Worm (Caenorhabditis elegans) whole organism, midembryonic: Measurements from ENCODE around the gene F29B9.5.

Experiments used
- T22C8.4 ChIP-seq: fragments of 200-800 bp; sonication (Bioruptor generic); IDR thresholded peaks from 2 replicates; pipeline ENCODE4 v1.3.6; 2022; ENCODE audit warnings: missing genetic modification characterization, missing compliant biosample characterization
- cog-1 ChIP-seq: sonication (generic microtip); optimal IDR thresholded peaks from 2 replicates; lab custom pipeline; 2016; ENCODE audit warnings: missing genetic modification characterization, missing compliant biosample characterization
- flt-1 ChIP-seq: fragments of 200-800 bp; sonication (Bioruptor generic); IDR thresholded peaks from 2 replicates; pipeline ENCODE4 v1.3.6; 2022; ENCODE audit warnings: missing genetic modification characterization, missing compliant biosample characterization
- klf-2 ChIP-seq: fragments of 200-800 bp; sonication (Bioruptor generic); conservative IDR thresholded peaks from 2 replicates; pipeline ENCODE4 v1.3.6; 2022; ENCODE audit warnings: missing genetic modification reagents, missing genetic modification characterization, missing compliant biosample characterization
- med-1 ChIP-seq: sonication (generic microtip); optimal IDR thresholded peaks from 2 replicates; lab custom pipeline; 2017; ENCODE audit warnings: missing genetic modification characterization, mild to moderate bottlenecking, missing compliant biosample characterization, antibody characterized with exemption, missing genetic modification reagents; ENCODE audit not compliant: insufficient read depth
- ref-1 ChIP-seq: fragments of 200-800 bp; sonication (Bioruptor generic); conservative IDR thresholded peaks from 2 replicates; pipeline ENCODE4 v1.3.6; 2022; ENCODE audit warnings: missing genetic modification reagents, missing genetic modification characterization, missing compliant biosample characterization
- tab-1 ChIP-seq: fragments of 200-800 bp; sonication (Bioruptor generic); IDR thresholded peaks from 2 replicates; pipeline ENCODE4 v1.3.6; 2022; ENCODE audit warnings: missing genetic modification characterization, missing compliant biosample characterization
- ztf-23 ChIP-seq: fragments of 200-800 bp; sonication (Bioruptor generic); IDR thresholded peaks from 2 replicates; pipeline ENCODE4 v1.3.6; 2022; ENCODE audit warnings: missing genetic modification reagents, missing genetic modification characterization, missing compliant biosample characterization
- ztf-29 ChIP-seq: fragments of 200-800 bp; sonication (Bioruptor generic); IDR thresholded peaks from 2 replicates; pipeline ENCODE4 v1.3.6; 2022; ENCODE audit warnings: missing genetic modification reagents, missing genetic modification characterization, missing compliant biosample characterization

F29B9.5 gene

DNA sequence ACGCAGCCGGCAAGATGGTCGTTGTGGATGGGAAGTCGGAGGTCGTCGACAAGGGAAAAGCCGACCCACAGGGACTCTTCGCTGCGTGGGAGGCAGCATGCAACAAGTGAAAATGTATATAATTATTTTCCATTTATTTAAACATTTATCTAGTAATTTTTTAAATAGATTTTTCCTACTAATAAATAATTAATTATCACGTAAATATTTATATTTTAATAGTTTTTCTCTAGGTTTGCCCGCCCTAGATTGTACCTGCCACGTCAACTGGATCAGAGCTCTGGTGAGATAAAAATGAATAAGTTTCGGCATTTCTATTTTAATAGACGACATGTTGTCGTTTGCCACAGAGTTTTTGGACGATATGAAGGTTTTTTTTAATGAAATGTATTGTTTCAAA is 747 bp downstream of the F29B9.5 start, which contains the start of gene psr-1:
TSS of gene psr-1 (plus strand) at position 301 of the 400 bp plus-strand sequence.
- TF ChIP-seq flt-1 (GFP tag; lab: Robert Waterston, UW) = no peak

DNA sequence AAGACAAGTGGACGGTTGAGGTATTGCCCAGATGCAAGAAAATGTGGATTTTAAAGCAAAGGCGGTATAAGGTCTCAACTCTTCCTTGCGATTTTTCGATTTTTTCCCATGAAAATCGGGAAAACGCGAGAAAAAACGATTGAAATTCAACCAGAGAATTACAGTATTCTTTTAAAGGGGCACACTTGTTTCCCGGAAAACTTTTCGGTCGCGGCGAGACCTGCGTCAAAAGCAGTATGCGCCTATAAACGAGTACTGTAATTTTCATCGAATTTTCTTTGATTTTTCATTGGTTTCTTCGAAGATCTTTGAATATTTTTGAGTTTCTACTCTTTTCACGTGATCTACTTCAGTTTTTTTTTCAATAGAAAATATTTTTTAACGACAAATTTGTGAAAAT is 1.5 kb downstream of the F29B9.5 start:
- no peak for TF ChIP-seq klf-2 (GFP tag; lab: Robert Waterston, UW)
- no peak for TF ChIP-seq ref-1
- TF ChIP-seq ztf-23 = no peak
- TF ChIP-seq T22C8.4 (GFP tag; lab: Robert Waterston, UW) = no peak
- TF ChIP-seq med-1 = no peak
- no peak for TF ChIP-seq cog-1 (tag; lab: Kevin White, UChicago)
- no peak for TF ChIP-seq flt-1 (GFP tag; lab: Robert Waterston, UW)
- TF ChIP-seq tab-1 (GFP tag; lab: Robert Waterston, UW) = no peak
- TF ChIP-seq ztf-29 (GFP tag; lab: Robert Waterston, UW) = no peak

DNA sequence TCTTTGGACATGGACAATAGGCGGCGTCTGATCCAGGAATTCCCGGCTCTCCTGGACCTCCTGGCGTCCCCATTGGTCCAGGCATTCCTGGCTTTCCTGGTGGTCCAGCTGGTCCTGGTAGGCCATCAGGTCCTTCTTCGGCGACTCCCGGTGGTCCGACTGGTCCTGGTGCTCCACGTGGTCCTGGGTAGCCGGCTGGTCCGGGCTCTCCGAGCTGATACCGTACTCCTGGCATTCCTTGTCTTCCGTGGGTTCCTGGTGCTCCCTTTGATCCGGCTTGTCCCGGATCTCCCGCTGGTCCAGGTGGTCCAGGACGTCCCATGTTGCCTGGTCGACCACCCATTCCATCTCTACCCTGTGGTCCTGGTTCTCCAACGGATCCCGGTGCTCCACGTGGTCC is 3.8 kb downstream of the F29B9.5 start:
- TF ChIP-seq T22C8.4 (GFP tag; lab: Robert Waterston, UW) (no peak), cog-1 (tag; lab: Kevin White, UChicago) (no peak), ztf-23 (no peak), tab-1 (GFP tag; lab: Robert Waterston, UW) (no peak), med-1 (no peak), flt-1 (GFP tag; lab: Robert Waterston, UW) (no peak), ref-1 (no peak), klf-2 (GFP tag; lab: Robert Waterston, UW) (no peak), ztf-29 (GFP tag; lab: Robert Waterston, UW) (no peak)

DNA sequence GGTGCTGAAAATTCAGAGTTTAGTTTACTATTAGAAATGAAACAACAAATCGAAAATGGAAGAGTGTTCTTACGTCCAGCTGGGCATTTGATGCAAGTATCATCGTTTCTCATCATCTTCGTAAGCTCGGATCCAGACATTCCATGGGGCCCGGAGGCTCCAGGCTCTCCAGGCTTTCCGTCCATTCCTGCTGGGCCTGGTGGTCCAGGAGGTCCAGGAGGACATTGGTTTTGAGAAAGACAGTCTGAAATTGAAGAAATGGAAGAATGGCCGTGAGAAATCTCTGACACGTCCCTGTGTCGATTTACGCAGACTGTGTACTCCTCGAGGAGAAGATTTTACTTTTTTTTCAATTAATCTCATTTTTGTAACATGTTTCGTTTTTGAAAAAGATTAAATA is 4.2 kb downstream of the F29B9.5 start:
- no peak for TF ChIP-seq cog-1 (tag; lab: Kevin White, UChicago)
- TF ChIP-seq ztf-29 (GFP tag; lab: Robert Waterston, UW) = no peak
- TF ChIP-seq med-1 = no peak
- TF ChIP-seq T22C8.4 (GFP tag; lab: Robert Waterston, UW) = no peak

DNA sequence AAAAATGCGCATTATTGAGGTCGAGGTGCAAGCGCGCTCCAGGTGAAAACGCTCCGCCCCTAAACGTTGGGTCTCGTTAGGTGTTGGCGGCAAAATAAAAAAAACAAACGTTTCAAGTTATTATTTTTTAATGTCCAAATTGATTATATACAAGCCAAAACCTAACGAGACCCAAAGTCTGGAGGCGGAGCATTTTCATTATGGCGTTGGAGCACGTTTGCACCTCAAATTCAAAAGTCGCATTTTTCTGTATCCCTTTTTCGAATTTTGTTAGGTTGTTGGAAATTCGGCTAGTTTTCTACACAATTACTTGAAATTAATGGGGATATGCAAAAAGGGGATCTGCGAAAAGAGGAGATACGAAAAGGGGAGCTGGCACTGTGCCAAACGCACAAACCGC is 5.7 kb downstream of the F29B9.5 start, which contains the start of gene col-111:
TSS of gene col-111 (minus strand) at position 101 of the 400 bp plus-strand sequence.
- TF ChIP-seq med-1 (no peak), tab-1 (GFP tag; lab: Robert Waterston, UW) (no peak), flt-1 (GFP tag; lab: Robert Waterston, UW) (no peak), T22C8.4 (GFP tag; lab: Robert Waterston, UW) (no peak)

DNA sequence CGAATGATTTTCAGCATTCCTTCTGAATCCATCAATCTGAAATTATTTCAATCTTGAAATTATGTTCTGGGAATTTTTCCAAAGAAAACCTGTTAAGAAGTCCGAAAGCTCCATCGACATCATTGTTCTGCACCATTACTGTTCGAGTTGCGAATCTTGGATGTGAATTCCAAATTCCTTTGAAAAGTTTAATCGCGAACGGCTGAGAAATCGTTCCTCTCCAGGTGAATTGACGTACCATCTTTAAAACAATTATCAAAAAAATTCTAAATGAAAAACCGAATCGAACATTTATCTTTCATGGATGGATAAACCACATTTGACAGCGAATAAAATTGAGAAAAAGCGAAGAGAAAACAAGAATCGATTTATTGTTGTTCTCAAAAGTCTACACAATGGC is 7.1 kb downstream of the F29B9.5 start, which contains the start of gene mrps-21:
TSS of gene mrps-21 (minus strand) at position 241 of the 400 bp plus-strand sequence.
- TF ChIP-seq cog-1 (tag; lab: Kevin White, UChicago) (no peak), klf-2 (GFP tag; lab: Robert Waterston, UW) (no peak), ztf-23 (no peak), ztf-29 (GFP tag; lab: Robert Waterston, UW) (no peak), T22C8.4 (GFP tag; lab: Robert Waterston, UW) (no peak), ref-1 (no peak), flt-1 (GFP tag; lab: Robert Waterston, UW) (no peak), med-1 (no peak), tab-1 (GFP tag; lab: Robert Waterston, UW) (no peak)

DNA sequence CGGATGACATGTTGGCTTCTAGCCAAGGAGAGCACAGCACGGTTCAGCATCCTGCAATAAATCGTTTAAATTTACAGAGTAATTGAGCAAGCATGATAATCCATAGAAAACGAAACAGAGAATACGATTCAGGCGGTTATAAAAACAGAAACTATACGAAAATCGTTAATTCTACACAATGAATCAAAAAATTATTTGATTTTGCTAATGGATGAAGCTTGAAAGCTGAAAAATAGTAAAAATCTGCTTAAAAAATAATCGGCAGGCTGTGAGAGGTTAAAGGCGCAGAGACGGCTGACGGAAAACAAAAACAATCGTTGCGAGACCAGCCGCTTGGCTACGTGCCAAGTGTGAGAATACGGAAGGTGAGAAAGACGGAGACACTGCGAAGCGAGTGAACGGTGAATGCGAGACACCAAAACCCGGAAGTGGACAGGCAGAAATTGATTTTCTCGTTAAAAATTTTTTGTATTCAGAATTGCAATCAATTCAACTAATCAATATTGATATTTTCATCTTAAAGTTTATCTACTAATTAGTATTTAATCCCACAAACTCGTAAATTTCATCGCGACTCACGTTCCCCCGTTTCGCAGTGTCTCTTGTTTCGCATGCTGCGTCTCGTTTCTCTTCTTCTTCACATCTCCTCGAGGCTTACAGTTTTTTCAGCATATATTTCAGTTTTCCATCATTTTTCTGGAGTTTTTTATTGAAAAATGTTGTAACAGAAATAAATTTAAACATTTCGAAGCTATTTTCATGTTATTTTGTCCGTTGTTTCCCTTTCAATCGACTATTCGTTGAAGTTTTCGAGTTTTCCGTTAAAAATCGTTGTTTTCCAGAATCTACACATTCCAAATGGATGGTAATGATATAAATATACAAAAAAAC is 8.2 kb downstream of the F29B9.5 start, which contains the start of the genes F29B9.11 and jmjd-1.2:
TSS of gene F29B9.11 (minus strand) at position 51 of the 891 bp plus-strand sequence.
TSS of gene jmjd-1.2 (plus strand) at position 841 of the 891 bp plus-strand sequence.
- TF ChIP-seq T22C8.4 (GFP tag; lab: Robert Waterston, UW) (peak; percentile 41; the same call in 1 of the 2 replicates), tab-1 (GFP tag; lab: Robert Waterston, UW) (no peak), klf-2 (GFP tag; lab: Robert Waterston, UW) (0 out of 2 replicates have a peak, but pooled peaks have one; percentile 24), flt-1 (GFP tag; lab: Robert Waterston, UW) (peak; percentile 86), cog-1 (tag; lab: Kevin White, UChicago) (peak; percentile 88), ref-1 (no peak), ztf-23 (peak; percentile 84), ztf-29 (GFP tag; lab: Robert Waterston, UW) (peak; percentile 57; the same call in 1 of the 2 replicates)

DNA sequence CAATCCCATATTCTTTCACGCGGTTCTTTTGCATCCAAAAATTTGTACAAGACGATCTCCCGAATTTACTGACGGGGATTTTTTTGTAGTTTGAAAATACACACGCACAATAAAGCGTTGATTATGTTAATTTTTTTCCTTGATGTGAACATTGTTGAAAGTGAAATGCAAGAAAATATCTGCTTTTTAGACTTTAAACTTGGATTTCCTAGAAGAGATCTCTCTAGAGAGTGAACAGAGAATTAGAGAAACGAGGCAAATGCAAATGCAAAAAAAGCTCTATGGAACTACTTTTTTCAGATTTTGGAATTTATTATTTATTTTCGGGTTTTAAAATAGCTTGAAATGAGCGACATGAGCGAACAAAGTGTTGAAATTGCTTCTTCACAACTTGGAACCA is 12.9 kb downstream of the F29B9.5 start, which contains the start of gene F29B9.1:
TSS of gene F29B9.1 (plus strand) at position 301 of the 400 bp plus-strand sequence.
- TF ChIP-seq cog-1 (tag; lab: Kevin White, UChicago) = no peak
- TF ChIP-seq klf-2 (GFP tag; lab: Robert Waterston, UW) = no peak
- no peak for TF ChIP-seq flt-1 (GFP tag; lab: Robert Waterston, UW)
- TF ChIP-seq T22C8.4 (GFP tag; lab: Robert Waterston, UW) = no peak
- no peak for TF ChIP-seq med-1
- no peak for TF ChIP-seq ref-1
- no peak for TF ChIP-seq ztf-23
- TF ChIP-seq tab-1 (GFP tag; lab: Robert Waterston, UW) = no peak
- TF ChIP-seq ztf-29 (GFP tag; lab: Robert Waterston, UW) = no peak

DNA sequence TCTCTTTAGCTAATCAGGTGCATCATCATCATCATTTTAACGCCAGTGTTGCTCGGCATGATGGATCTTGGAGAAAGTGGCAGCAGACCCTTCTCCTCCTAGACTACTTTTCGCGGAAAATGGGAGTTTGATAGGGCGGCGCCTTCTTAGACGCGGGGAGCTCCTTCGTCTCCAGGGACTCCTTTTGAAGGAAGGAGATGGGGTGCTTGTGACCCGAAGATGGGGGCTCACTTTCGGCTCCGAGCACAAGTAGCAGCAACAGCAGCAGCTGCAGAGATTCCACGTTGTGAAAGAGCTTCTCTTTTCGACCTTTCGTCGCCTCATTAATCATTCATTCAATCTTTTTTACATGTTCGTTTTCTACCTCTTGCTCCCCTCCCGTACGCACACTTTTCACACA is 15.2 kb downstream of the F29B9.5 start:
- TF ChIP-seq ztf-29 (GFP tag; lab: Robert Waterston, UW) (no peak), med-1 (no peak), cog-1 (tag; lab: Kevin White, UChicago) (no peak), ref-1 (no peak), T22C8.4 (GFP tag; lab: Robert Waterston, UW) (no peak), klf-2 (GFP tag; lab: Robert Waterston, UW) (no peak), ztf-23 (no peak), flt-1 (GFP tag; lab: Robert Waterston, UW) (no peak), tab-1 (GFP tag; lab: Robert Waterston, UW) (no peak)
